Worm (Caenorhabditis elegans) whole organism, L4/young adult: ENCODE measurements around the gene sri-10.

ENCODE experiments used
- W03F9.2 ChIP-seq: fragments of 150-350 bp; optimal IDR thresholded peaks from 2 replicates; lab custom pipeline; 2014; ENCODE audit warnings: missing biosample characterization, missing genetic modification characterization
- him-1 ChIP-seq: sonication (generic microtip); optimal IDR thresholded peaks from 2 replicates; lab custom pipeline; 2016; ENCODE audit warnings: missing genotype, missing genetic modification reagents, missing genetic modification characterization, missing compliant biosample characterization

ce11 chrV:18842468-18842867, 36.2 kb upstream of the sri-10 start:
- TF ChIP-seq W03F9.2 (tag; lab: Kevin White, UChicago): no peak
- no peak for TF ChIP-seq him-1 (tag; lab: Kevin White, UChicago)
